Worm (Caenorhabditis elegans) whole organism, L2 larva: ENCODE data around the gene bmk-1.

ENCODE experiments used
- R02D3.7 ChIP-seq: fragments of 150-350 bp; optimal IDR thresholded peaks from 2 replicates; lab custom pipeline; 2014; ENCODE audit warnings: missing biosample characterization, missing genetic modification characterization
- alr-1 ChIP-seq: fragments of 150-350 bp; optimal IDR thresholded peaks from 2 replicates; lab custom pipeline; 2014; ENCODE audit warnings: missing biosample characterization, missing genetic modification characterization
- aly-2 ChIP-seq: fragments of 150-350 bp; optimal IDR thresholded peaks from 2 replicates; lab custom pipeline; 2014; ENCODE audit warnings: missing biosample characterization, missing genetic modification characterization
- ceh-16 ChIP-seq: fragments of 150-350 bp; optimal IDR thresholded peaks from 2 replicates; lab custom pipeline; 2014; ENCODE audit warnings: missing biosample characterization, missing genetic modification characterization
- ceh-82 ChIP-seq: fragments of 150-350 bp; optimal IDR thresholded peaks from 2 replicates; lab custom pipeline; 2014; ENCODE audit warnings: missing biosample characterization, missing genetic modification characterization
- lin-13 ChIP-seq: fragments of 150-350 bp; optimal IDR thresholded peaks from 2 replicates; lab custom pipeline; 2014; ENCODE audit warnings: missing biosample characterization, missing genetic modification reagents, missing genetic modification characterization
- mab-5 ChIP-seq: fragments of 150-350 bp; optimal IDR thresholded peaks from 2 replicates; lab custom pipeline; 2014; ENCODE audit warnings: missing biosample characterization, missing genetic modification characterization
- nhr-237 ChIP-seq: fragments of 150-350 bp; optimal IDR thresholded peaks from 2 replicates; lab custom pipeline; 2014; ENCODE audit warnings: missing biosample characterization, missing genetic modification characterization
- skn-1 ChIP-seq: sonication (generic microtip); optimal IDR thresholded peaks from 2 replicates; lab custom pipeline; 2017; ENCODE audit warnings: missing biosample characterization, missing genetic modification characterization
- sma-9 ChIP-seq, 2 experiments: fragments of 150-350 bp in 1 of 2; sonication (generic microtip) in 1 of 2; optimal IDR thresholded peaks; 2 replicates each; lab custom pipeline; 2014 to 2016; ENCODE audit warnings: missing genetic modification characterization in 2 of 2, mild to moderate bottlenecking in 1 of 2, missing biosample characterization in 1 of 2, missing compliant biosample characterization in 1 of 2, missing genetic modification reagents in 1 of 2, moderate library complexity in 1 of 2

DNA sequence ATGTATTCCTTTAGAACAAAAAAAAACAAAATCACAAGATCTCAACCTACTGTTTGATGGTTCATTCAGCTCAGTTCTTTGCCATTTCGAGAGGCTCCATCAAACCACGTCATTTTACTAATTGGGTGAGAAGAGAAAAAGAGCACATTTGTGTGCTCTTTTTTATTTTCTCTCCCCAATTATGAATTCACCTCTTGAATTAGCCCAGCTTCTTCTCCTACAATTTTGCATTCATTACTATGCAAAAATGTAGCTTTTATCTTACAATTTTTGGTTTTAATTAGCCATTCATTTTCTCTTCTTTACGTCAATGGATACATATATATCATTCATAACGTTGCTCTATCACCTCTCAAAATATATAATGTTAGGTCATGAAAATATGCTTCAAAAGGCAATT lies 51.1 kb downstream of the bmk-1 start:
- no peak for TF ChIP-seq R02D3.7 (tag; lab: Kevin White, UChicago)
- TF ChIP-seq alr-1 (tag; lab: Kevin White, UChicago), result no peak
- TF ChIP-seq nhr-237 (tag; lab: Kevin White, UChicago), result no peak
- no peak for TF ChIP-seq ceh-82 (tag; lab: Kevin White, UChicago)
- no peak for TF ChIP-seq lin-13 (GFP tag; lab: Kevin White, UChicago)
- TF ChIP-seq ceh-16, result no peak
- TF ChIP-seq skn-1, result no peak
- TF ChIP-seq sma-9 (GFP tag; optimal IDR thresholded peaks at IDR 0.05; lab: Kevin White, UChicago), result no peak
- no peak for TF ChIP-seq sma-9 (tag; optimal IDR thresholded peaks at IDR 0.05; lab: Kevin White, UChicago)
- TF ChIP-seq aly-2 (tag; lab: Kevin White, UChicago), result no peak
- TF ChIP-seq mab-5 (tag; lab: Kevin White, UChicago), result no peak
